Fruit fly (Drosophila melanogaster) whole organism, embryonic: ENCODE results near the gene CG31183.

Source experiments
- Bdp1 ChIP-seq: fragments of 200-800 bp; sonication (Bioruptor generic); optimal IDR thresholded peaks from 3 replicates; lab custom pipeline; 2016; ENCODE audit warnings: missing biosample characterization, missing genetic modification characterization
- CG10565 ChIP-seq: fragments of 200-800 bp; sonication (Bioruptor generic); optimal IDR thresholded peaks from 3 replicates; lab custom pipeline; 2016; ENCODE audit warnings: missing biosample characterization, mild to moderate bottlenecking, missing genetic modification characterization
- CG11085 ChIP-seq: fragments of 200-800 bp; sonication (Bioruptor generic); IDR thresholded peaks from 2 replicates; pipeline ENCODE4 v1.3.6; 2022; ENCODE audit warnings: missing biosample characterization, missing genetic modification characterization
- CG11093 ChIP-seq: fragments of 200-800 bp; sonication (Bioruptor generic); IDR thresholded peaks from 3 replicates; pipeline ENCODE4 v1.3.6; 2022; ENCODE audit warnings: missing biosample characterization, missing genetic modification characterization
- CG14014 ChIP-seq: fragments of 200-800 bp; sonication (Bioruptor generic); IDR thresholded peaks from 2 replicates; pipeline ENCODE4 v1.3.6; 2022; ENCODE audit warnings: missing biosample characterization, missing genetic modification characterization
- CG17912 ChIP-seq: fragments of 200-800 bp; sonication (Bioruptor generic); optimal IDR thresholded peaks from 2 replicates; lab custom pipeline; 2018; ENCODE audit warnings: missing biosample characterization, mild to moderate bottlenecking, missing genetic modification characterization
- CG18599 ChIP-seq: fragments of 200-800 bp; sonication (Bioruptor generic); optimal IDR thresholded peaks from 3 replicates; lab custom pipeline; 2017; ENCODE audit warnings: missing biosample characterization, missing genetic modification characterization, mild to moderate bottlenecking, moderate library complexity, missing genetic modification reagents
- CG2199 ChIP-seq: fragments of 200-800 bp; sonication (Bioruptor generic); IDR thresholded peaks from 3 replicates; pipeline ENCODE4 v1.3.6; 2022; ENCODE audit warnings: missing biosample characterization, missing genetic modification characterization
- CG4404 ChIP-seq: fragments of 200-800 bp; sonication (Bioruptor generic); IDR thresholded peaks from 2 replicates; pipeline ENCODE4 v1.3.6; 2022; ENCODE audit warnings: missing biosample characterization, missing genetic modification characterization
- CG4617 ChIP-seq: fragments of 200-800 bp; sonication (Bioruptor generic); optimal IDR thresholded peaks from 3 replicates; lab custom pipeline; 2016; ENCODE audit warnings: missing biosample characterization, missing genetic modification characterization, borderline replicate concordance
- CG7839 ChIP-seq: fragments of 200-800 bp; sonication (Bioruptor generic); optimal IDR thresholded peaks from 3 replicates; lab custom pipeline; 2018; ENCODE audit warnings: missing biosample characterization, mild to moderate bottlenecking, missing genetic modification characterization, moderate library complexity
- CG7963 ChIP-seq: fragments of 200-800 bp; sonication (Bioruptor generic); IDR thresholded peaks from 3 replicates; pipeline ENCODE4 v1.3.6; 2022; ENCODE audit warnings: missing biosample characterization, missing genetic modification characterization; ENCODE audit not compliant: partially characterized antibody
- CG8765 ChIP-seq: fragments of 200-800 bp; sonication (Bioruptor generic); IDR thresholded peaks from 2 replicates; pipeline ENCODE4 v1.3.6; 2022; ENCODE audit warnings: missing biosample characterization, missing genetic modification characterization
- CG9727 ChIP-seq: fragments of 200-800 bp; sonication (Bioruptor generic); optimal IDR thresholded peaks from 3 replicates; lab custom pipeline; 2017; ENCODE audit warnings: missing biosample characterization, mild to moderate bottlenecking, missing genetic modification characterization
- CG9817 ChIP-seq: fragments of 200-800 bp; sonication (Bioruptor generic); optimal IDR thresholded peaks from 2 replicates; lab custom pipeline; 2018; ENCODE audit warnings: missing biosample characterization, mild to moderate bottlenecking, missing genetic modification characterization, moderate library complexity
- Deaf1 ChIP-seq: fragments of 200-800 bp; optimal IDR thresholded peaks from 3 replicates; lab custom pipeline; 2019; ENCODE audit warnings: missing biosample characterization, mild to moderate bottlenecking, missing genetic modification characterization, moderate library complexity
- Doc3 ChIP-seq: fragments of 200-800 bp; sonication (Bioruptor generic); IDR thresholded peaks from 3 replicates; pipeline ENCODE4 v1.3.6; 2022; ENCODE audit warnings: missing biosample characterization, missing genetic modification characterization; ENCODE audit not compliant: partially characterized antibody
- Gsc ChIP-seq: fragments of 200-800 bp; sonication (Bioruptor generic); IDR thresholded peaks from 2 replicates; pipeline ENCODE4 v1.3.6; 2022; ENCODE audit warnings: missing biosample characterization, missing genetic modification characterization
- Gug ChIP-seq: fragments of 200-800 bp; sonication (Bioruptor generic); IDR thresholded peaks from 4 replicates; pipeline ENCODE4 v1.3.6; 2022; ENCODE audit warnings: missing biosample characterization, missing genetic modification characterization
- HmgZ ChIP-seq: fragments of 200-800 bp; sonication (Bioruptor generic); optimal IDR thresholded peaks from 2 replicates; lab custom pipeline; 2018; ENCODE audit warnings: missing biosample characterization, mild to moderate bottlenecking, missing genetic modification characterization
- Hmx ChIP-seq: fragments of 200-800 bp; sonication (Bioruptor generic); optimal IDR thresholded peaks from 2 replicates; lab custom pipeline; 2016; ENCODE audit warnings: missing biosample characterization, missing genetic modification characterization
- Hr39 ChIP-seq: fragments of >200 bp; optimal IDR thresholded peaks from 2 replicates; lab custom pipeline; 2017
- Nf-YB ChIP-seq: fragments of 200-800 bp; sonication (Bioruptor generic); optimal IDR thresholded peaks from 3 replicates; lab custom pipeline; 2019; ENCODE audit warnings: missing biosample characterization, mild to moderate bottlenecking, missing genetic modification characterization, moderate library complexity
- Sry-β ChIP-seq: fragments of 200-800 bp; sonication (Bioruptor generic); optimal IDR thresholded peaks from 2 replicates; lab custom pipeline; 2018; ENCODE audit warnings: missing biosample characterization, mild to moderate bottlenecking, missing genetic modification characterization, moderate library complexity
- Trl ChIP-seq, 3 experiments: fragments of >200 bp in 2 of 3; fragments of 200-800 bp in 1 of 3; sonication (Bioruptor generic) in 1 of 3; optimal IDR thresholded peaks; 2 replicates in 1 of 3; 3 replicates in 2 of 3; lab custom pipeline; 2016 to 2017; ENCODE audit warnings: missing biosample characterization in 1 of 3, missing genetic modification characterization in 1 of 3
- btn ChIP-seq: fragments of 200-800 bp; sonication (Bioruptor generic); optimal IDR thresholded peaks from 2 replicates; lab custom pipeline; 2016; ENCODE audit warnings: missing biosample characterization, missing genetic modification characterization
- ewg ChIP-seq: fragments of 200-800 bp; sonication (Bioruptor generic); optimal IDR thresholded peaks from 3 replicates; lab custom pipeline; 2017; ENCODE audit warnings: mild to moderate bottlenecking, missing biosample characterization, missing genetic modification reagents, missing genetic modification characterization
- fd102C ChIP-seq: fragments of 200-800 bp; sonication (Bioruptor generic); optimal IDR thresholded peaks from 2 replicates; lab custom pipeline; 2018; ENCODE audit warnings: missing biosample characterization, mild to moderate bottlenecking, missing genetic modification characterization, moderate library complexity
- fd64A ChIP-seq: fragments of 200-800 bp; sonication (Bioruptor generic); optimal IDR thresholded peaks from 3 replicates; lab custom pipeline; 2018; ENCODE audit warnings: missing biosample characterization, mild to moderate bottlenecking, missing genetic modification characterization
- fd96Cb ChIP-seq: fragments of 200-800 bp; sonication (Bioruptor generic); optimal IDR thresholded peaks from 2 replicates; lab custom pipeline; 2018; ENCODE audit warnings: missing biosample characterization, mild to moderate bottlenecking, missing genetic modification characterization, moderate library complexity
- klu ChIP-seq: fragments of 200-800 bp; sonication (Bioruptor generic); IDR thresholded peaks from 2 replicates; pipeline ENCODE4 v1.3.6; 2022; ENCODE audit warnings: missing biosample characterization, missing genetic modification characterization
- kni ChIP-seq: fragments of 200-800 bp; sonication (Bioruptor generic); optimal IDR thresholded peaks from 3 replicates; lab custom pipeline; 2017; ENCODE audit warnings: mild to moderate bottlenecking, missing biosample characterization, missing genetic modification reagents, missing genetic modification characterization
- lov ChIP-seq, 2 experiments: fragments of 200-800 bp in 1 of 2; fragments of >200 bp in 1 of 2; sonication (Bioruptor generic) in 1 of 2; IDR thresholded peaks in 1 of 2; optimal IDR thresholded peaks in 1 of 2; 2 replicates in 1 of 2; 3 replicates in 1 of 2; pipeline versions ENCODE4 v1.3.6 to Lab custom; 2017 to 2022; ENCODE audit warnings: missing biosample characterization in 1 of 2, missing genetic modification characterization in 1 of 2
- nom ChIP-seq: fragments of 200-800 bp; sonication (Bioruptor generic); optimal IDR thresholded peaks from 2 replicates; lab custom pipeline; 2017; ENCODE audit warnings: missing biosample characterization, missing genetic modification characterization, mild to moderate bottlenecking, moderate library complexity, missing genetic modification reagents
- sim ChIP-seq: fragments of 200-800 bp; sonication (Bioruptor generic); IDR thresholded peaks from 2 replicates; pipeline ENCODE4 v1.3.6; 2022; ENCODE audit warnings: missing biosample characterization, missing genetic modification characterization
- sna ChIP-seq: fragments of 200-800 bp; sonication (Bioruptor generic); IDR thresholded peaks from 2 replicates; pipeline ENCODE4 v1.3.6; 2022; ENCODE audit warnings: missing biosample characterization, missing genetic modification characterization; ENCODE audit not compliant: partially characterized antibody
- unpg ChIP-seq: fragments of 200-800 bp; sonication (Bioruptor generic); optimal IDR thresholded peaks from 3 replicates; lab custom pipeline; 2018; ENCODE audit warnings: missing biosample characterization, mild to moderate bottlenecking, missing genetic modification characterization, moderate library complexity
- wdn ChIP-seq: fragments of 200-800 bp; sonication (Bioruptor generic); IDR thresholded peaks from 2 replicates; pipeline ENCODE4 v1.3.6; 2022; ENCODE audit warnings: missing biosample characterization, missing genetic modification characterization
- wor ChIP-seq: fragments of 200-800 bp; sonication (Bioruptor generic); IDR thresholded peaks from 2 replicates; pipeline ENCODE4 v1.3.6; 2022; ENCODE audit warnings: missing biosample characterization, missing genetic modification characterization

The CG31183 gene

dm6 chr3R:15920751-15921156 lies 45.0 kb upstream of the CG31183 start, which contains the start of gene Fbxl7 (continued):
- no peak for TF ChIP-seq fd96Cb
- no peak for TF ChIP-seq fd102C (GFP tag; lab: Kevin White, UChicago)
- TF ChIP-seq CG4404 = no peak
- no peak for TF ChIP-seq Deaf1
- TF ChIP-seq CG14014 (GFP tag; lab: Robert Waterston, UW) = no peak
- TF ChIP-seq Hmx (GFP tag; lab: Kevin White, UChicago) = no peak
- TF ChIP-seq Nf-YB = no peak
- TF ChIP-seq Gsc = no peak
- no peak for TF ChIP-seq Doc3 (GFP tag; lab: Robert Waterston, UW)
- TF ChIP-seq Sry-β (GFP tag; lab: Kevin White, UChicago) = no peak
- no peak for TF ChIP-seq wor (GFP tag; lab: Robert Waterston, UW)
- TF ChIP-seq Bdp1 (GFP tag; lab: Kevin White, UChicago) = no peak
- no peak for TF ChIP-seq btn (GFP tag; lab: Kevin White, UChicago)
- TF ChIP-seq CG10565 (GFP tag; lab: Kevin White, UChicago) = no peak
- no peak for TF ChIP-seq CG9817
- no peak for TF ChIP-seq nom (GFP tag; lab: Kevin White, UChicago)
- no peak for TF ChIP-seq CG11093 (GFP tag; lab: Robert Waterston, UW)
- no peak for TF ChIP-seq CG9727
- no peak for TF ChIP-seq CG7839
- TF ChIP-seq unpg = no peak
- no peak for TF ChIP-seq CG17912 (GFP tag; lab: Kevin White, UChicago)
- no peak for TF ChIP-seq CG8765 (GFP tag; lab: Robert Waterston, UW)
- TF ChIP-seq CG4617 = no peak
- TF ChIP-seq ewg (GFP tag; lab: Kevin White, UChicago) = no peak
- TF ChIP-seq CG7963 (GFP tag; lab: Robert Waterston, UW) = no peak
- TF ChIP-seq klu (GFP tag; lab: Robert Waterston, UW) = no peak

- TF ChIP-seq lov (optimal IDR thresholded peaks at IDR 0.05; lab: Kevin White, UChicago) (no peak), lov (GFP tag; IDR thresholded peaks at IDR 0.05; lab: Robert Waterston, UW) (no peak), Hr39 (lab: Kevin White, UChicago) (no peak), kni (GFP tag; lab: Kevin White, UChicago) (peak; percentile 54), fd64A (GFP tag; lab: Kevin White, UChicago) (no peak), Trl (optimal IDR thresholded peaks at IDR 0.05; lab: Kevin White, UChicago) (peak in 1 of 2 experiments; percentile 13), Trl (GFP tag; optimal IDR thresholded peaks at IDR 0.05; lab: Kevin White, UChicago) (no peak), sna (no peak), CG18599 (GFP tag; lab: Kevin White, UChicago) (no peak), Gug (GFP tag; lab: Robert Waterston, UW) (no peak), HmgZ (tag; lab: Kevin White, UChicago) (no peak), sim (no peak), CG11085 (GFP tag; lab: Robert Waterston, UW) (no peak), wdn (GFP tag; lab: Robert Waterston, UW) (no peak), CG2199 (peak; percentile 98)
- TF ChIP-seq, all 482 proteins: peak for 3
Measured at dm6 chr3R:15920229-15920533, 44.4 kb upstream of the CG31183 start.
